Fruit fly (Drosophila melanogaster) S2 (cell line): ENCODE results near the gene CG2021.

Experiments
- CG8478 ChIP-seq: fragments of >200 bp; optimal IDR thresholded peaks from 2 replicates; lab custom pipeline; 2018
- CTCF ChIP-seq, 2 experiments: fragments of >200 bp; optimal IDR thresholded peaks; 2 replicates each; lab custom pipeline; 2018

DNA sequence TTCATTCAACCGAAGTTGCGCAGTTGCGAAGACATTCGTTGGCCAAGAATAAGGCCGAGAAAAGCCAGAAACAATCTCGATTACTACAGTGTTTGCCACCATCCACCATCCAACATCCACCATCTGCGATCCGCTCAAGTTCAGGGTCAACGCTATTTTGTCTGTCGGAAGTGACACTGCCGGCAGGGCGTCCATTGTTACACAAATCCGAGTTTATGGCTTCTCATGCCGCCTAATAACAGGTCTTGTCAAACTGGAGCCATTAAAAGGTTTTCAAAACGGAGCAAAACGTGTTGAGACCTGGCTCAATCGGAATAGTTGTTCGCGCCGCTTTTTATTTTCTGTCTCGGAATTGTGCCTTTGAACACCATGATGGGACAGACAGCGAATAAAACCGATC lies 41.6 kb upstream of the CG2021 start:
- TF ChIP-seq CG8478 (lab: Kevin White, UChicago), result no peak
- TF ChIP-seq CTCF (optimal IDR thresholded peaks at IDR 0.05; lab: Kevin White, UChicago), result no peak
